Worm (Caenorhabditis elegans) whole organism, mixed stage, embryonic: ENCODE data around the gene M03B6.3.
A peak's percentile ranks its signal among the peaks of the same experiment; 100 is the strongest.

ENCODE experiments used
- ceh-83 ChIP-seq: fragments of 200-800 bp; sonication (Bioruptor generic); optimal IDR thresholded peaks from 2 replicates; lab custom pipeline; 2018; ENCODE audit warnings: mild to moderate bottlenecking, missing genetic modification characterization, missing compliant biosample characterization
- lsy-2 ChIP-seq: fragments of 150-350 bp; optimal IDR thresholded peaks from 2 replicates; lab custom pipeline; 2014; ENCODE audit warnings: missing biosample characterization, missing genetic modification characterization
- unc-62 ChIP-seq: fragments of 150-350 bp; optimal IDR thresholded peaks from 2 replicates; lab custom pipeline; 2014; ENCODE audit warnings: missing biosample characterization, missing genetic modification reagents, missing genetic modification characterization

ce11 chrX:13841277-13841676 is 22.8 kb downstream of the M03B6.3 start, which contains the start of gene M03B6.1:
- TF ChIP-seq unc-62 (GFP tag; lab: Kevin White, UChicago) (peak; percentile 1), ceh-83 (GFP tag; lab: Kevin White, UChicago) (no peak), lsy-2 (no peak)
